Worm (Caenorhabditis elegans) whole organism, early embryonic: ENCODE results near the gene T03E6.8.

Source experiments
- ama-1 ChIP-seq: fragments of 150-350 bp; optimal IDR thresholded peaks from 2 replicates; lab custom pipeline; 2014
- ceh-13 ChIP-seq: fragments of 200-800 bp; sonication (Bioruptor generic); optimal IDR thresholded peaks from 2 replicates; lab custom pipeline; 2018; ENCODE audit warnings: mild to moderate bottlenecking, missing genetic modification characterization, missing compliant biosample characterization
- tbx-37 ChIP-seq: fragments of 200-800 bp; sonication (Bioruptor generic); conservative IDR thresholded peaks from 2 replicates; pipeline ENCODE4 v1.3.6; 2022; ENCODE audit warnings: missing genetic modification reagents, missing genetic modification characterization, missing compliant biosample characterization

DNA sequence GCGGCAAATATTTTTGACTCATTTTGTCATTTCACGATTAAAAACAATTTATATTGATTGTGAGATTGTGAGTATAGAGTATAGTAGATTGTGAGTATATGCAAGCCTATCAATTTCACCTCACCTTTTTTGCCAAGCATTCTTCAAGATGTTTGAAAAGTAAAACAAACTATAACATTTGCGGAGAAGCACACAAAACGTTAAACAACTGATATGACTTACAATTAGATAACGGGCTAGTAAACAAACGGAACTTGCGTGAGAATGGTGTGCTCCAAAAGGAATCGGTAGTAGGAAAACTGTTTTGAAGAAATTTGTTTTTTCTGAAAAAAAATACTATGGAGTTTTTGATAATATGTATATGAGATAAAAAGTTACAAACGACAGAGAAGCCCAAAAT lies 7.1 kb upstream of the T03E6.8 start:
- TF ChIP-seq ceh-13 (GFP tag; lab: Kevin White, UChicago), result no peak
- TF ChIP-seq tbx-37 (GFP tag; lab: Robert Waterston, UW), result no peak
- TF ChIP-seq ama-1 (lab: Kevin White, UChicago), result no peak
